Worm (Caenorhabditis elegans) whole organism, mixed stage, embryonic: Measurements from ENCODE around the gene Y69A2AR.19.

Experiments used
- M03D4.4 ChIP-seq: sonication (generic microtip); optimal IDR thresholded peaks from 2 replicates; lab custom pipeline; 2017; ENCODE audit warnings: mild to moderate bottlenecking, missing genetic modification characterization, missing compliant biosample characterization
- blmp-1 ChIP-seq: fragments of 150-350 bp; optimal IDR thresholded peaks from 2 replicates; lab custom pipeline; 2014; ENCODE audit warnings: missing biosample characterization, missing genetic modification characterization
- ceh-39 ChIP-seq: fragments of 150-350 bp; optimal IDR thresholded peaks from 2 replicates; lab custom pipeline; 2014; ENCODE audit warnings: missing biosample characterization, missing genetic modification characterization
- ceh-43 ChIP-seq: fragments of 200-800 bp; sonication (Bioruptor generic); optimal IDR thresholded peaks from 2 replicates; lab custom pipeline; 2018; ENCODE audit warnings: mild to moderate bottlenecking, missing genetic modification characterization, moderate library complexity, missing compliant biosample characterization
- ceh-83 ChIP-seq: fragments of 200-800 bp; sonication (Bioruptor generic); optimal IDR thresholded peaks from 2 replicates; lab custom pipeline; 2018; ENCODE audit warnings: mild to moderate bottlenecking, missing genetic modification characterization, missing compliant biosample characterization
- cnd-1 ChIP-seq: fragments of 200-800 bp; sonication (Bioruptor generic); optimal IDR thresholded peaks from 2 replicates; lab custom pipeline; 2018; ENCODE audit warnings: mild to moderate bottlenecking, missing genetic modification characterization, missing compliant biosample characterization
- drap-1 ChIP-seq: fragments of 200-800 bp; sonication (Bioruptor generic); optimal IDR thresholded peaks from 3 replicates; lab custom pipeline; 2018; ENCODE audit warnings: mild to moderate bottlenecking, missing genetic modification characterization, missing compliant biosample characterization
- elt-1 ChIP-seq: sonication (generic microtip); optimal IDR thresholded peaks from 2 replicates; lab custom pipeline; 2017; ENCODE audit warnings: missing genetic modification characterization, mild to moderate bottlenecking, missing compliant biosample characterization, antibody characterized with exemption, moderate library complexity, borderline replicate concordance; ENCODE audit not compliant: insufficient read depth
- flh-1 ChIP-seq: fragments of 200-800 bp; sonication (Bioruptor generic); optimal IDR thresholded peaks from 2 replicates; lab custom pipeline; 2018; ENCODE audit warnings: mild to moderate bottlenecking, missing genetic modification characterization, moderate library complexity, missing compliant biosample characterization
- ham-2 ChIP-seq: fragments of 200-800 bp; sonication (Bioruptor generic); optimal IDR thresholded peaks from 2 replicates; lab custom pipeline; 2018; ENCODE audit warnings: mild to moderate bottlenecking, missing genetic modification characterization, missing compliant biosample characterization
- hlh-1 ChIP-seq: fragments of 150-350 bp; optimal IDR thresholded peaks from 2 replicates; lab custom pipeline; 2014; ENCODE audit warnings: missing biosample characterization, missing genetic modification reagents, missing genetic modification characterization
- lsy-2 ChIP-seq: fragments of 150-350 bp; optimal IDR thresholded peaks from 2 replicates; lab custom pipeline; 2014; ENCODE audit warnings: missing biosample characterization, missing genetic modification characterization
- mab-5 ChIP-seq: fragments of 150-350 bp; optimal IDR thresholded peaks from 2 replicates; lab custom pipeline; 2014; ENCODE audit warnings: missing biosample characterization, missing genetic modification characterization
- mls-2 ChIP-seq: sonication (generic microtip); optimal IDR thresholded peaks from 2 replicates; lab custom pipeline; 2016; ENCODE audit warnings: mild to moderate bottlenecking, missing genetic modification characterization, moderate library complexity, missing compliant biosample characterization
- nhr-12 ChIP-seq: fragments of 150-350 bp; optimal IDR thresholded peaks from 2 replicates; lab custom pipeline; 2014; ENCODE audit warnings: missing biosample characterization, missing genetic modification characterization
- nhr-2 ChIP-seq: fragments of 150-350 bp; optimal IDR thresholded peaks from 2 replicates; lab custom pipeline; 2014; ENCODE audit warnings: missing biosample characterization, missing genetic modification characterization
- nhr-28 ChIP-seq: fragments of 150-350 bp; optimal IDR thresholded peaks from 2 replicates; lab custom pipeline; 2014; ENCODE audit warnings: missing biosample characterization, missing genetic modification characterization
- nhr-76 ChIP-seq: sonication (generic microtip); optimal IDR thresholded peaks from 2 replicates; lab custom pipeline; 2017; ENCODE audit warnings: missing biosample characterization, missing genetic modification characterization
- pha-4 ChIP-seq: fragments of 150-350 bp; optimal IDR thresholded peaks from 2 replicates; lab custom pipeline; 2018; ENCODE audit warnings: missing biosample characterization, missing genetic modification reagents, missing genetic modification characterization
- sem-2 ChIP-seq: fragments of 200-800 bp; sonication (Bioruptor generic); optimal IDR thresholded peaks from 2 replicates; lab custom pipeline; 2018; ENCODE audit warnings: mild to moderate bottlenecking, missing genetic modification characterization, missing compliant biosample characterization
- snpc-4 ChIP-seq: fragments of 150-350 bp; optimal IDR thresholded peaks from 2 replicates; lab custom pipeline; 2014; ENCODE audit warnings: missing biosample characterization, missing genetic modification characterization
- sptf-1 ChIP-seq: sonication (generic microtip); optimal IDR thresholded peaks from 2 replicates; lab custom pipeline; 2017; ENCODE audit warnings: mild to moderate bottlenecking, missing genetic modification characterization, moderate library complexity, missing compliant biosample characterization
- tbx-8 ChIP-seq: fragments of 200-800 bp; sonication (Bioruptor generic); optimal IDR thresholded peaks from 2 replicates; lab custom pipeline; 2018; ENCODE audit warnings: mild to moderate bottlenecking, missing genetic modification characterization, moderate library complexity, missing compliant biosample characterization
- unc-120 ChIP-seq: sonication (generic microtip); optimal IDR thresholded peaks from 2 replicates; lab custom pipeline; 2017; ENCODE audit warnings: missing genetic modification characterization, missing compliant biosample characterization; ENCODE audit not compliant: poor library complexity, severe bottlenecking
- unc-62 ChIP-seq: fragments of 150-350 bp; optimal IDR thresholded peaks from 2 replicates; lab custom pipeline; 2014; ENCODE audit warnings: missing biosample characterization, missing genetic modification reagents, missing genetic modification characterization
- zip-8 ChIP-seq: fragments of 150-350 bp; optimal IDR thresholded peaks from 2 replicates; lab custom pipeline; 2014; ENCODE audit warnings: missing biosample characterization, missing genetic modification characterization
- ztf-11 ChIP-seq: fragments of 150-350 bp; optimal IDR thresholded peaks from 2 replicates; lab custom pipeline; 2014; ENCODE audit warnings: missing biosample characterization, missing genetic modification characterization

Y69A2AR.19 gene

DNA sequence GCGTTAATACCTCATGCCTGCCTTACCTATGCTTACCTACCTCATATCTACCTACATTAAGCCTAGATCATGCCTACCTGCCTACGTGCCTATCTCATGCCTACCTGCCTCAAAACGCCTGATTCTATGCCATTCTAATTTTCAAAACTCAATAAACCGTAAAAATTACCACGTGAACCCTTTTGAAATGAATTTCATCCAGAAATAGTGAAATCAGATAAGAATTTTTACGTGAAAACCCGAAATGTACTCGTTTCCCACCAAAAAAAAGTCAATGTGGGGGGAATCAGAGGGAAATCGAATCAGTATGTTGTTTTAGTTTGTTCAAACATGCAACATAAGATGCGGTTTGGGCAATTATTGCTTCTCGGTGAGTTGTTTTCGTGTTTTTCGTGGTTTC, at the start of gene Y69A2AR.19:
Y69A2AR.19 (plus strand) TSS at position 301 of the 400 bp plus-strand sequence.
- no peak for TF ChIP-seq ceh-83 (GFP tag; lab: Kevin White, UChicago)
- no peak for TF ChIP-seq cnd-1 (tag; lab: Kevin White, UChicago)
- no peak for TF ChIP-seq ceh-39 (tag; lab: Kevin White, UChicago)
- TF ChIP-seq pha-4: no peak
- TF ChIP-seq M03D4.4 (tag; lab: Kevin White, UChicago): no peak
- TF ChIP-seq, all 35 proteins: peak for 0

DNA sequence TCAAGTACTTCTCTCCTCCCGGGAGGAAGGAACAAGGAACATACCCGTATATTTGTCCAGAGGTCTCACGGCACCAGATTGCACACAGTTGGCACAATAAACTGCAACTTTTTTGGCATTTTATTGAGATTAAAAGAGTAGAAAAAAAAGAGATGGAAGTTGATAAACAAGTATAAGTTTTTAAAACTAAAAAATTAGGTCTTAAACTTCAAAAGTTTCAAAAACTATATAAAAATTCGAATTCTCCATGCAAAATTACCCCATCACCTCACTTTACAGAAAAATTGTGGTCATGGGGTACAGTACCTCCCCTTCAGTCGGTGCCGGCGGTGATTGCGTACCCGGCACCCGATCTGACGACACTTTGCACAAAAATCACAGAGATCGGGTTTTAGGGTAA, 37.4 kb upstream of the Y69A2AR.19 start, which contains the start of gene C45G7.13:
C45G7.13 (minus strand) TSS at position 101 of the 400 bp plus-strand sequence.
- TF ChIP-seq ham-2 (GFP tag; lab: Kevin White, UChicago): no peak
- no peak for TF ChIP-seq pha-4
- no peak for TF ChIP-seq ceh-39 (tag; lab: Kevin White, UChicago)
- TF ChIP-seq elt-1: no peak
- TF ChIP-seq cnd-1 (tag; lab: Kevin White, UChicago): no peak
- no peak for TF ChIP-seq nhr-2 (tag; lab: Kevin White, UChicago)
- TF ChIP-seq lsy-2 (tag; lab: Kevin White, UChicago): no peak
- no peak for TF ChIP-seq nhr-76 (tag; lab: Kevin White, UChicago)
- no peak for TF ChIP-seq M03D4.4 (tag; lab: Kevin White, UChicago)
- no peak for TF ChIP-seq ceh-83 (GFP tag; lab: Kevin White, UChicago)
- TF ChIP-seq tbx-8 (GFP tag; lab: Kevin White, UChicago): no peak
- no peak for TF ChIP-seq nhr-12 (tag; lab: Kevin White, UChicago)
- TF ChIP-seq, all 35 proteins: peak for 0

DNA sequence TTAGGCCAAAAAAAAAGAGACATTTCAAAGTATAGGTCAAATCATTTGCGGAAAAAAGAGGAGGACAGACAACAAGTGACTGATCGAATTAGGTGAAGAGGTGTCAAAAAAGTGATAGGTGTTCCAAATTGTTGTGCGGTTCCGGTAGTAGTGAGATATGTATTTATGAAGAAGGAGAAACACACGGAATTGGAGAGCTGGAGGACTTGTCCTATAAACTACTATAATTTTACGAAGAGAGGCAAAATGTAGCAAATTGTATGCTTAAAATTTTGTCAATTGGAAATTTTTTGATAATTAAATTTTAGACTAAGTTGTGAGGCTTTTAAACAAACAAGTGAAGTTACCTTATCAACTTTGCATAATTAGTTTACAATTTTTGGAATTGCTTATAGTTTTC, 37.0 kb upstream of the Y69A2AR.19 start:
- no peak for TF ChIP-seq unc-62 (GFP tag; lab: Kevin White, UChicago)
- TF ChIP-seq M03D4.4 (tag; lab: Kevin White, UChicago): no peak
- TF ChIP-seq sptf-1 (tag; lab: Kevin White, UChicago): no peak
- no peak for TF ChIP-seq flh-1 (GFP tag; lab: Kevin White, UChicago)
- no peak for TF ChIP-seq nhr-2 (tag; lab: Kevin White, UChicago)
- TF ChIP-seq blmp-1: no peak
- no peak for TF ChIP-seq ceh-39 (tag; lab: Kevin White, UChicago)
- TF ChIP-seq tbx-8 (GFP tag; lab: Kevin White, UChicago): no peak
- no peak for TF ChIP-seq unc-120 (tag; lab: Kevin White, UChicago)
- no peak for TF ChIP-seq nhr-12 (tag; lab: Kevin White, UChicago)
- no peak for TF ChIP-seq drap-1 (GFP tag; lab: Kevin White, UChicago)
- TF ChIP-seq mab-5 (tag; lab: Kevin White, UChicago): no peak
- TF ChIP-seq pha-4: no peak
- TF ChIP-seq mls-2: no peak
- TF ChIP-seq nhr-28 (tag; lab: Kevin White, UChicago): no peak
- TF ChIP-seq hlh-1 (tag; lab: Kevin White, UChicago): no peak
- TF ChIP-seq snpc-4: no peak

DNA sequence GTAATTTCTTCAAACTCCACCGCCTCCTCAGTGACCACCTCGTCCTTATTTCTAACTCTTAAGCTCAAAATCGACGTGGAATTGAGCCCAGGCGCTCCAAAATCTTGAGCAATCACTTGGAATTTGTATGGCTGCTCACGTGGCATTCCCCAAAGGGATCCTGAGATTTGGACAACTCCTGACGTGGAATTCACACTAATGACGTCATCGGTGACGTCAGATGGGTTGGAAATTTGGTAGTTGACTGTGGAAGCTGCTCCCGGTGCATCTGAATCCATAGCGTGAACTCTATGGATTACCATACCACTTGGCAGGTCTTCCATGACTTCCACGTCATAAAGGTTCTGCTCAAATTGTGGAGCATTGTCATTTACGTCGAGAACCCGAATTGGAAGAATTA, 33.5 kb upstream of the Y69A2AR.19 start:
- TF ChIP-seq sptf-1 (tag; lab: Kevin White, UChicago): no peak
- TF ChIP-seq zip-8: peak; percentile 92

DNA sequence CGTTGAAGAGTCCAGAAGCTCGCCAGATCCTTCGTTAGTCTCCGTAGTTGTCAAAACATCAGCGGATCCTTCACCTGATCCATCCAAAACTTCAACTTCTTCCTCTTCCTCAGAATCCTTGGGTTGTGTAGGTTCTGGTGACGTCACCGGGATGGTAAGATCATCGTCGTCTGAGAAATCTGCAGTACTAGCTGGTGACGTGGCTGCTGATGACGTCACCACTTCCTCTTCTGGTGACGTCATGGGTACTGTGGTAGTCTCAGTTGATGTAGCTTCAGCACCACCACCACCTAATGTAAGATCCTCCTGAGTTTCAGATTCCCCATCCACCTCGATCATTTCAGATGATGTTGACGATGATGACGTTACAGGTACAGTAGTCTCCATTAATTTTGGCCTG, 27.2 kb upstream of the Y69A2AR.19 start:
- TF ChIP-seq sem-2 (no peak), zip-8 (peak; percentile 97), ceh-43 (GFP tag; lab: Kevin White, UChicago) (no peak), blmp-1 (no peak)

DNA sequence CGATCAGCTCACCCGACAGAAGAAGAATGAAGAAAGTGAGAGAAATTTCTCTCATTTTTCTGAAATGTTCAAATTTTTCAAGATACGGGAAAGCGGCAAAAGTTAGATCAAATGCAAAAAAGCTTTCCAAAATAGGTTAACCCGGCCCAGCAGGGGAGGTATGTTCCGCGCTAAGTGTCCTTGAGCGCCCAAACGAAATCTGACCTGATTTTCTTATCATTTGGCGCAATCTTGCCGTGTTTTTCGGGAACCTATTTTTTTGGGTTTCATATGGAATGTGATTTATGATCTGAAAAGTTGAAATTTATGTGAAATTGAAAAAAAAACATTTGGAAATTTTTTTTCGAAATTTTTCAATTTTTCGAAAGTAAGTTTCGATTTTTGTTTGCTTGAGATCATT, 25.3 kb upstream of the Y69A2AR.19 start, which contains the start of gene cdh-10:
cdh-10 (minus strand) TSS at position 59 of the 400 bp plus-strand sequence.
- TF ChIP-seq hlh-1 (tag; lab: Kevin White, UChicago) (no peak), pha-4 (no peak), tbx-8 (GFP tag; lab: Kevin White, UChicago) (no peak), ceh-83 (GFP tag; lab: Kevin White, UChicago) (no peak), flh-1 (GFP tag; lab: Kevin White, UChicago) (no peak), ztf-11 (tag; lab: Kevin White, UChicago) (no peak), blmp-1 (no peak), mls-2 (no peak), ham-2 (GFP tag; lab: Kevin White, UChicago) (no peak), ceh-43 (GFP tag; lab: Kevin White, UChicago) (no peak), nhr-76 (tag; lab: Kevin White, UChicago) (no peak)
